Worm (Caenorhabditis elegans) whole organism, mixed stage, embryonic: Measurements from ENCODE around the gene F13H8.8.

Experiments
- M03D4.4 ChIP-seq: sonication (generic microtip); optimal IDR thresholded peaks from 2 replicates; lab custom pipeline; 2017; ENCODE audit warnings: mild to moderate bottlenecking, missing genetic modification characterization, missing compliant biosample characterization
- bed-3 ChIP-seq: fragments of 200-800 bp; sonication (Bioruptor generic); optimal IDR thresholded peaks from 3 replicates; lab custom pipeline; 2018; ENCODE audit warnings: mild to moderate bottlenecking, missing genetic modification characterization, moderate library complexity, missing compliant biosample characterization
- blmp-1 ChIP-seq: fragments of 150-350 bp; optimal IDR thresholded peaks from 2 replicates; lab custom pipeline; 2014; ENCODE audit warnings: missing biosample characterization, missing genetic modification characterization
- ceh-39 ChIP-seq: fragments of 150-350 bp; optimal IDR thresholded peaks from 2 replicates; lab custom pipeline; 2014; ENCODE audit warnings: missing biosample characterization, missing genetic modification characterization
- ceh-43 ChIP-seq: fragments of 200-800 bp; sonication (Bioruptor generic); optimal IDR thresholded peaks from 2 replicates; lab custom pipeline; 2018; ENCODE audit warnings: mild to moderate bottlenecking, missing genetic modification characterization, moderate library complexity, missing compliant biosample characterization
- ceh-83 ChIP-seq: fragments of 200-800 bp; sonication (Bioruptor generic); optimal IDR thresholded peaks from 2 replicates; lab custom pipeline; 2018; ENCODE audit warnings: mild to moderate bottlenecking, missing genetic modification characterization, missing compliant biosample characterization
- ces-1 ChIP-seq: fragments of 150-350 bp; optimal IDR thresholded peaks from 2 replicates; lab custom pipeline; 2014; ENCODE audit warnings: missing biosample characterization, missing genetic modification reagents, missing genetic modification characterization
- cnd-1 ChIP-seq: fragments of 200-800 bp; sonication (Bioruptor generic); optimal IDR thresholded peaks from 2 replicates; lab custom pipeline; 2018; ENCODE audit warnings: mild to moderate bottlenecking, missing genetic modification characterization, missing compliant biosample characterization
- drap-1 ChIP-seq: fragments of 200-800 bp; sonication (Bioruptor generic); optimal IDR thresholded peaks from 3 replicates; lab custom pipeline; 2018; ENCODE audit warnings: mild to moderate bottlenecking, missing genetic modification characterization, missing compliant biosample characterization
- elt-1 ChIP-seq: sonication (generic microtip); optimal IDR thresholded peaks from 2 replicates; lab custom pipeline; 2017; ENCODE audit warnings: missing genetic modification characterization, mild to moderate bottlenecking, missing compliant biosample characterization, antibody characterized with exemption, moderate library complexity, borderline replicate concordance; ENCODE audit not compliant: insufficient read depth
- elt-3 ChIP-seq: fragments of 150-350 bp; optimal IDR thresholded peaks from 2 replicates; lab custom pipeline; 2014; ENCODE audit warnings: missing biosample characterization, missing genetic modification characterization
- ham-2 ChIP-seq: fragments of 200-800 bp; sonication (Bioruptor generic); optimal IDR thresholded peaks from 2 replicates; lab custom pipeline; 2018; ENCODE audit warnings: mild to moderate bottlenecking, missing genetic modification characterization, missing compliant biosample characterization
- hlh-1 ChIP-seq: fragments of 150-350 bp; optimal IDR thresholded peaks from 2 replicates; lab custom pipeline; 2014; ENCODE audit warnings: missing biosample characterization, missing genetic modification reagents, missing genetic modification characterization
- lin-13 ChIP-seq: fragments of 150-350 bp; optimal IDR thresholded peaks from 2 replicates; lab custom pipeline; 2014; ENCODE audit warnings: missing biosample characterization, missing genetic modification characterization
- lin-32 ChIP-seq: fragments of 200-800 bp; sonication (Bioruptor generic); optimal IDR thresholded peaks from 2 replicates; lab custom pipeline; 2018; ENCODE audit warnings: mild to moderate bottlenecking, missing genetic modification characterization, missing compliant biosample characterization
- lsy-2 ChIP-seq: fragments of 150-350 bp; optimal IDR thresholded peaks from 2 replicates; lab custom pipeline; 2014; ENCODE audit warnings: missing biosample characterization, missing genetic modification characterization
- mab-5 ChIP-seq: fragments of 150-350 bp; optimal IDR thresholded peaks from 2 replicates; lab custom pipeline; 2014; ENCODE audit warnings: missing biosample characterization, missing genetic modification characterization
- mep-1 ChIP-seq: fragments of 150-350 bp; optimal IDR thresholded peaks from 2 replicates; lab custom pipeline; 2017; ENCODE audit warnings: missing biosample characterization, missing genetic modification reagents, missing genetic modification characterization, inconsistent platforms
- mls-2 ChIP-seq: sonication (generic microtip); optimal IDR thresholded peaks from 2 replicates; lab custom pipeline; 2016; ENCODE audit warnings: mild to moderate bottlenecking, missing genetic modification characterization, moderate library complexity, missing compliant biosample characterization
- nhr-12 ChIP-seq: fragments of 150-350 bp; optimal IDR thresholded peaks from 2 replicates; lab custom pipeline; 2014; ENCODE audit warnings: missing biosample characterization, missing genetic modification characterization
- nhr-2 ChIP-seq: fragments of 150-350 bp; optimal IDR thresholded peaks from 2 replicates; lab custom pipeline; 2014; ENCODE audit warnings: missing biosample characterization, missing genetic modification characterization
- nhr-237 ChIP-seq: fragments of 150-350 bp; optimal IDR thresholded peaks from 2 replicates; lab custom pipeline; 2014; ENCODE audit warnings: missing biosample characterization, missing genetic modification characterization
- nhr-28 ChIP-seq: fragments of 150-350 bp; optimal IDR thresholded peaks from 2 replicates; lab custom pipeline; 2014; ENCODE audit warnings: missing biosample characterization, missing genetic modification characterization
- nhr-76 ChIP-seq: sonication (generic microtip); optimal IDR thresholded peaks from 2 replicates; lab custom pipeline; 2017; ENCODE audit warnings: missing biosample characterization, missing genetic modification characterization
- pha-4 ChIP-seq: fragments of 150-350 bp; optimal IDR thresholded peaks from 2 replicates; lab custom pipeline; 2018; ENCODE audit warnings: missing biosample characterization, missing genetic modification reagents, missing genetic modification characterization
- sem-2 ChIP-seq: fragments of 200-800 bp; sonication (Bioruptor generic); optimal IDR thresholded peaks from 2 replicates; lab custom pipeline; 2018; ENCODE audit warnings: mild to moderate bottlenecking, missing genetic modification characterization, missing compliant biosample characterization
- snpc-4 ChIP-seq: fragments of 150-350 bp; optimal IDR thresholded peaks from 2 replicates; lab custom pipeline; 2014; ENCODE audit warnings: missing biosample characterization, missing genetic modification characterization
- sptf-1 ChIP-seq: sonication (generic microtip); optimal IDR thresholded peaks from 2 replicates; lab custom pipeline; 2017; ENCODE audit warnings: mild to moderate bottlenecking, missing genetic modification characterization, moderate library complexity, missing compliant biosample characterization
- tbx-8 ChIP-seq: fragments of 200-800 bp; sonication (Bioruptor generic); optimal IDR thresholded peaks from 2 replicates; lab custom pipeline; 2018; ENCODE audit warnings: mild to moderate bottlenecking, missing genetic modification characterization, moderate library complexity, missing compliant biosample characterization
- unc-120 ChIP-seq: sonication (generic microtip); optimal IDR thresholded peaks from 2 replicates; lab custom pipeline; 2017; ENCODE audit warnings: missing genetic modification characterization, missing compliant biosample characterization; ENCODE audit not compliant: poor library complexity, severe bottlenecking
- unc-39 ChIP-seq: fragments of 150-350 bp; optimal IDR thresholded peaks from 2 replicates; lab custom pipeline; 2014; ENCODE audit warnings: missing biosample characterization, missing genetic modification characterization
- unc-62 ChIP-seq: fragments of 150-350 bp; optimal IDR thresholded peaks from 2 replicates; lab custom pipeline; 2014; ENCODE audit warnings: missing biosample characterization, missing genetic modification reagents, missing genetic modification characterization
- zip-8 ChIP-seq: fragments of 150-350 bp; optimal IDR thresholded peaks from 2 replicates; lab custom pipeline; 2014; ENCODE audit warnings: missing biosample characterization, missing genetic modification characterization
- ztf-11 ChIP-seq: fragments of 150-350 bp; optimal IDR thresholded peaks from 2 replicates; lab custom pipeline; 2014; ENCODE audit warnings: missing biosample characterization, missing genetic modification characterization

The F13H8.8 gene

DNA sequence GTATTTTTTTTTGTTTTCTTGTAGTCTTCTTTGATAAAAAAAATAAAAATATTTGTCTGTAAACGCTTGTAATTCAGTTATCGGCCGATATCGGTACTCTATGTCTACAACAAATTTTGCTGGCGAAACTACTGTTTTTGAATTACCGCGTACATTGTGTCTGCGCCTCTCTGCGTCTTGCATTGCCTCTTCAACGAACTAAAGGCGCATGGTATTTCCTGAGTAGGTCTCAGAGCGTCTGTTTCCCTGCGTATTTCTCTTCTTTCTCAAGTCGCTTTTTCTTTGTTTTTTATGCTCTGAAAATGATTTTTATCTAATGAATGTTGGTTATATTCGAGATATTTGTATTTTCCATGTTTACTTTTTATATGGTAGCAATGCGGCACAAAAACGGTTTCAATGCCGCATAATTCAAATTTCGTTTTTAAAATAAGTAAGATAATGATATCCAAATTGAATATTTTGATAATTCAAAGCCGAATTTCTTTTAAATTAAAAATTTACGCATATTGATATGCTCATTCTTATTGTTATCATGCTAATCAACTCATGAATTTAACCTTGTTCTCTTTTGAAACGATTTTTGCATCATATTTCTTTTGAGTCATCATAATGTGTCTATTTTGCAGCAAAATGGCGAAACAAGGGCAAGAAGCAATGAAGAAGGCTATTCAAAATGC, 17.0 kb downstream of the F13H8.8 start, which contains the start of gene phb-2 (continued):
- no peak for TF ChIP-seq nhr-28
- TF ChIP-seq snpc-4 (tag; lab: Kevin White, UChicago): no peak
- no peak for TF ChIP-seq tbx-8 (GFP tag; lab: Kevin White, UChicago)
- peak; percentile 20 for TF ChIP-seq ceh-39 (tag; lab: Kevin White, UChicago)
- TF ChIP-seq ces-1: peak; percentile 24
- TF ChIP-seq lsy-2: peak; percentile 81
- no peak for TF ChIP-seq ham-2
- TF ChIP-seq blmp-1 (tag; lab: Kevin White, UChicago): no peak
- no peak for TF ChIP-seq ztf-11

DNA sequence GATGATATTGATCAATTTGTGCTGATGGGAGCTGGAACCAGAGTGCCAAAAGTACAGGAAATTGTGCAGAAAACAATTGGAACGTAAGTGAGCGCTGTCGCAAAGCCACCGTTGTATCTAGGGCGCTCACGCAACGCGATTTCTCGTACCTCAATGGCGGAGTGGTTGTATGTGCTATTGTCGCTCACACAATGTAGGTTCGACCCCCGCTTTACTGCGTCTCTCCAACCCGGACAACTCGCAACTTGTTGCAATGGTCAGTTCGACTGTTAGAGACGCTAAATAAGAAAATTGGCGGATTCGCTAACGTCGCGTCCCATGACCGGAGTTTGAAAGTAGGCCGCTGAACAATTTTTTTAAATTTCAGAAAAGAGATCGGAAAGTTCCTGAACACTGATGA, 19.4 kb downstream of the F13H8.8 start:
- TF ChIP-seq nhr-12 (tag; lab: Kevin White, UChicago) (no peak), sptf-1 (peak; percentile 92), nhr-2 (tag; lab: Kevin White, UChicago) (no peak), pha-4 (peak; percentile 65), cnd-1 (tag; lab: Kevin White, UChicago) (peak; percentile 90), ceh-83 (peak; percentile 93), unc-62 (GFP tag; lab: Kevin White, UChicago) (no peak), ztf-11 (no peak), ceh-43 (peak; percentile 74), M03D4.4 (tag; lab: Kevin White, UChicago) (peak; percentile 88), unc-120 (tag; lab: Kevin White, UChicago) (peak; percentile 82), nhr-28 (no peak), lin-13 (peak; percentile 50), mep-1 (tag; lab: Kevin White, UChicago) (peak; percentile 23), tbx-8 (GFP tag; lab: Kevin White, UChicago) (peak; percentile 91), lin-32 (GFP tag; lab: Kevin White, UChicago) (peak; percentile 89), nhr-237 (tag; lab: Kevin White, UChicago) (no peak), sem-2 (GFP tag; lab: Kevin White, UChicago) (peak; percentile 85), mab-5 (tag; lab: Kevin White, UChicago) (no peak), hlh-1 (peak; percentile 12), unc-39 (tag; lab: Kevin White, UChicago) (peak; percentile 35), bed-3 (GFP tag; lab: Kevin White, UChicago) (peak; percentile 61), lsy-2 (no peak), ceh-39 (tag; lab: Kevin White, UChicago) (no peak), ham-2 (peak; percentile 79), elt-3 (tag; lab: Kevin White, UChicago) (no peak), nhr-76 (tag; lab: Kevin White, UChicago) (no peak), drap-1 (peak; percentile 88), mls-2 (peak; percentile 91)

- TF ChIP-seq cnd-1 (tag; lab: Kevin White, UChicago): no peak
- TF ChIP-seq zip-8 (tag; lab: Kevin White, UChicago): no peak
- TF ChIP-seq M03D4.4 (tag; lab: Kevin White, UChicago): no peak
- TF ChIP-seq, all 35 proteins: peak for 0
Measured at ce11 chrII:6248029-6248428, 19.9 kb downstream of the F13H8.8 start.

ce11 chrII:6247011-6247410, 20.9 kb downstream of the F13H8.8 start, which contains the start of gene T24H7.2:
T24H7.2 (plus strand) TSS chrII:6247311.
- TF ChIP-seq unc-62 (GFP tag; lab: Kevin White, UChicago) (no peak), elt-3 (tag; lab: Kevin White, UChicago) (no peak), drap-1 (no peak), snpc-4 (tag; lab: Kevin White, UChicago) (no peak), nhr-12 (tag; lab: Kevin White, UChicago) (no peak), blmp-1 (tag; lab: Kevin White, UChicago) (no peak), ceh-43 (no peak), pha-4 (no peak), mep-1 (tag; lab: Kevin White, UChicago) (no peak), ztf-11 (no peak), elt-1 (tag; lab: Kevin White, UChicago) (no peak), zip-8 (tag; lab: Kevin White, UChicago) (no peak), mls-2 (no peak), nhr-237 (tag; lab: Kevin White, UChicago) (no peak), ham-2 (no peak), bed-3 (GFP tag; lab: Kevin White, UChicago) (no peak)
